Fruit fly (Drosophila melanogaster) whole organism, pupa: ENCODE data around the gene CG42514.

Experiments used
- CG10348 ChIP-seq: fragments of 200-800 bp; sonication (Bioruptor generic); IDR thresholded peaks from 2 replicates; pipeline ENCODE4 v1.3.6; 2022; ENCODE audit warnings: missing biosample characterization, missing genetic modification characterization
- CG12605 ChIP-seq: fragments of 200-800 bp; sonication (Bioruptor generic); IDR thresholded peaks from 2 replicates; pipeline ENCODE4 v1.3.6; 2022; ENCODE audit warnings: missing biosample characterization, missing genetic modification characterization
- CG13204 ChIP-seq: fragments of 200-800 bp; sonication (Bioruptor generic); optimal IDR thresholded peaks from 2 replicates; lab custom pipeline; 2018; ENCODE audit warnings: missing biosample characterization, mild to moderate bottlenecking, missing genetic modification characterization, moderate library complexity
- CG14655 ChIP-seq: fragments of 200-800 bp; sonication (Bioruptor generic); optimal IDR thresholded peaks from 3 replicates; lab custom pipeline; 2017; ENCODE audit warnings: mild to moderate bottlenecking, missing biosample characterization, missing genetic modification reagents, missing genetic modification characterization
- CG15710 ChIP-seq: fragments of 200-800 bp; sonication (Bioruptor generic); optimal IDR thresholded peaks from 2 replicates; lab custom pipeline; 2018; ENCODE audit warnings: missing biosample characterization, mild to moderate bottlenecking, missing genetic modification characterization, moderate library complexity
- CG17806 ChIP-seq: fragments of 200-800 bp; sonication (Bioruptor generic); optimal IDR thresholded peaks from 2 replicates; lab custom pipeline; 2018; ENCODE audit warnings: missing biosample characterization, mild to moderate bottlenecking, missing genetic modification characterization, moderate library complexity
- CG32121 ChIP-seq: fragments of 200-800 bp; sonication (Bioruptor generic); IDR thresholded peaks from 2 replicates; pipeline ENCODE4 v1.3.6; 2022; ENCODE audit warnings: missing biosample characterization, missing genetic modification characterization
- CG34367 ChIP-seq: fragments of 200-800 bp; sonication (Bioruptor generic); optimal IDR thresholded peaks from 2 replicates; lab custom pipeline; 2018; ENCODE audit warnings: missing biosample characterization, mild to moderate bottlenecking, missing genetic modification characterization
- CG4496 ChIP-seq: fragments of 200-800 bp; sonication (Bioruptor generic); IDR thresholded peaks from 3 replicates; pipeline ENCODE4 v1.3.6; 2022; ENCODE audit warnings: missing biosample characterization, missing genetic modification characterization
- CG8159 ChIP-seq: fragments of 200-800 bp; sonication (Bioruptor generic); optimal IDR thresholded peaks from 3 replicates; lab custom pipeline; 2018; ENCODE audit warnings: missing biosample characterization, mild to moderate bottlenecking, missing genetic modification characterization, moderate library complexity
- CG8301 ChIP-seq: fragments of 200-800 bp; sonication (Bioruptor generic); optimal IDR thresholded peaks from 2 replicates; lab custom pipeline; 2018; ENCODE audit warnings: missing biosample characterization, mild to moderate bottlenecking, missing genetic modification characterization
- CG9948 ChIP-seq: fragments of 200-800 bp; sonication (Bioruptor generic); optimal IDR thresholded peaks from 2 replicates; lab custom pipeline; 2018; ENCODE audit warnings: missing biosample characterization, mild to moderate bottlenecking, missing genetic modification characterization, moderate library complexity
- D1 ChIP-seq: fragments of 200-800 bp; sonication (Bioruptor generic); optimal IDR thresholded peaks from 2 replicates; lab custom pipeline; 2018; ENCODE audit warnings: missing biosample characterization, mild to moderate bottlenecking, missing genetic modification characterization, moderate library complexity
- EcR ChIP-seq: fragments of 200-800 bp; sonication (Bioruptor generic); optimal IDR thresholded peaks from 3 replicates; lab custom pipeline; 2019; ENCODE audit warnings: missing biosample characterization, missing genetic modification characterization, mild to moderate bottlenecking, moderate library complexity, missing genetic modification reagents
- Ets98B ChIP-seq: fragments of 200-800 bp; sonication (Bioruptor generic); IDR thresholded peaks from 2 replicates; pipeline ENCODE4 v1.3.6; 2022; ENCODE audit warnings: missing biosample characterization, missing genetic modification characterization
- Pif1A ChIP-seq: fragments of 200-800 bp; sonication (Bioruptor generic); optimal IDR thresholded peaks from 3 replicates; lab custom pipeline; 2016; ENCODE audit warnings: missing biosample characterization, missing genetic modification characterization
- Pif1B ChIP-seq: fragments of 200-800 bp; sonication (Bioruptor generic); optimal IDR thresholded peaks from 3 replicates; lab custom pipeline; 2016; ENCODE audit warnings: missing biosample characterization, missing genetic modification characterization
- Snoo ChIP-seq: fragments of 200-800 bp; sonication (Bioruptor generic); optimal IDR thresholded peaks from 3 replicates; lab custom pipeline; 2017; ENCODE audit warnings: missing biosample characterization, mild to moderate bottlenecking, missing genetic modification characterization, inconsistent platforms
- fd96Ca ChIP-seq: fragments of 200-800 bp; sonication (Bioruptor generic); IDR thresholded peaks from 3 replicates; pipeline ENCODE4 v1.3.6; 2022; ENCODE audit warnings: missing biosample characterization, missing genetic modification characterization
- gl ChIP-seq: fragments of 200-800 bp; sonication (Bioruptor generic); optimal IDR thresholded peaks from 2 replicates; lab custom pipeline; 2018; ENCODE audit warnings: missing biosample characterization, mild to moderate bottlenecking, missing genetic modification characterization
- rn ChIP-seq: fragments of 200-800 bp; sonication (Bioruptor generic); IDR thresholded peaks from 2 replicates; pipeline ENCODE4 v1.3.6; 2022; ENCODE audit warnings: missing biosample characterization, missing genetic modification characterization

Gene CG42514

dm6 chr3L:16484739-16485524 lies 11.1 kb downstream of the CG42514 start:
- peak; percentile 56 for TF ChIP-seq CG8159 (tag; lab: Kevin White, UChicago)
- peak; percentile 3 for TF ChIP-seq CG34367 (tag; lab: Kevin White, UChicago)
- no peak for TF ChIP-seq CG13204 (GFP tag; lab: Kevin White, UChicago)
- no peak for TF ChIP-seq CG32121 (GFP tag; lab: Robert Waterston, UW)
- TF ChIP-seq Pif1B (GFP tag; lab: Kevin White, UChicago) = peak; percentile 26
- no peak for TF ChIP-seq rn (GFP tag; lab: Robert Waterston, UW)
- TF ChIP-seq CG9948 (tag; lab: Kevin White, UChicago) = peak; percentile 52
- no peak for TF ChIP-seq D1 (tag; lab: Kevin White, UChicago)
- TF ChIP-seq CG15710 (tag; lab: Kevin White, UChicago) = peak; percentile 47
- TF ChIP-seq EcR = peak; percentile 53
- TF ChIP-seq CG4496 = no peak
- peak; percentile 11 for TF ChIP-seq Snoo (tag; lab: Kevin White, UChicago)
- peak; percentile 23 for TF ChIP-seq CG17806
- TF ChIP-seq CG14655 (GFP tag; lab: Kevin White, UChicago) = peak; percentile 41
- no peak for TF ChIP-seq CG12605 (GFP tag; lab: Robert Waterston, UW)
- no peak for TF ChIP-seq CG10348 (GFP tag; lab: Robert Waterston, UW)
- peak; percentile 33 for TF ChIP-seq Pif1A (GFP tag; lab: Kevin White, UChicago)
- no peak for TF ChIP-seq gl (tag; lab: Kevin White, UChicago)
- TF ChIP-seq Ets98B = no peak
- TF ChIP-seq CG8301 (tag; lab: Kevin White, UChicago) = no peak
- TF ChIP-seq fd96Ca (GFP tag; lab: Robert Waterston, UW) = no peak

- peak; percentile 81 for TF ChIP-seq CG4496
- TF ChIP-seq CG10348 (GFP tag; lab: Robert Waterston, UW) = peak; percentile 44
- TF ChIP-seq fd96Ca (GFP tag; lab: Robert Waterston, UW) = peak; percentile 56; the same call in 1 of the 3 replicates
- peak; percentile 2 for TF ChIP-seq EcR
- TF ChIP-seq Pif1A (GFP tag; lab: Kevin White, UChicago) = peak; percentile 83
- no peak; the same call in 1 of the 2 replicates for TF ChIP-seq CG12605 (GFP tag; lab: Robert Waterston, UW)
- TF ChIP-seq CG14655 (GFP tag; lab: Kevin White, UChicago) = peak; percentile 85
- peak; percentile 83 for TF ChIP-seq D1 (tag; lab: Kevin White, UChicago)
- peak; percentile 84 for TF ChIP-seq CG32121 (GFP tag; lab: Robert Waterston, UW)
- TF ChIP-seq rn (GFP tag; lab: Robert Waterston, UW) = peak; percentile 76
- peak; percentile 81 for TF ChIP-seq CG34367 (tag; lab: Kevin White, UChicago)
- TF ChIP-seq CG8301 (tag; lab: Kevin White, UChicago) = peak; percentile 77
- peak; percentile 41 for TF ChIP-seq gl (tag; lab: Kevin White, UChicago)
- peak; percentile 95 for TF ChIP-seq CG8159 (tag; lab: Kevin White, UChicago)
- peak; percentile 58 for TF ChIP-seq CG17806
- peak; percentile 80 for TF ChIP-seq Snoo (tag; lab: Kevin White, UChicago)
- peak; percentile 77 for TF ChIP-seq Pif1B (GFP tag; lab: Kevin White, UChicago)
- peak; percentile 94 for TF ChIP-seq CG15710 (tag; lab: Kevin White, UChicago)
- peak; percentile 98 for TF ChIP-seq CG13204 (GFP tag; lab: Kevin White, UChicago)
- TF ChIP-seq Ets98B = peak; percentile 57
- peak; percentile 93 for TF ChIP-seq CG9948 (tag; lab: Kevin White, UChicago)
Observed at dm6 chr3L:16483524-16484370, 12.3 kb downstream of the CG42514 start, which contains the start of gene aos. TSS of gene aos (minus strand) at chr3L:16483650.

dm6 chr3L:16482167-16482566 lies 13.9 kb downstream of the CG42514 start:
- peak; percentile 63 for TF ChIP-seq Pif1A (GFP tag; lab: Kevin White, UChicago)
- TF ChIP-seq CG4496 = peak; percentile 86
- peak; percentile 86 for TF ChIP-seq fd96Ca (GFP tag; lab: Robert Waterston, UW)
- TF ChIP-seq gl (tag; lab: Kevin White, UChicago) = no peak
- peak; percentile 84 for TF ChIP-seq CG32121 (GFP tag; lab: Robert Waterston, UW)
- TF ChIP-seq D1 (tag; lab: Kevin White, UChicago) = no peak
- TF ChIP-seq CG10348 (GFP tag; lab: Robert Waterston, UW) = peak; percentile 55
- peak; percentile 37 for TF ChIP-seq CG34367 (tag; lab: Kevin White, UChicago)
- TF ChIP-seq CG9948 (tag; lab: Kevin White, UChicago) = peak; percentile 28
- TF ChIP-seq CG13204 (GFP tag; lab: Kevin White, UChicago) = no peak
- TF ChIP-seq CG17806 = peak; percentile 34
- TF ChIP-seq Ets98B = peak; percentile 79
- no peak for TF ChIP-seq Snoo (tag; lab: Kevin White, UChicago)
- peak; percentile 54 for TF ChIP-seq CG15710 (tag; lab: Kevin White, UChicago)
- peak; percentile 77 for TF ChIP-seq CG14655 (GFP tag; lab: Kevin White, UChicago)
- TF ChIP-seq rn (GFP tag; lab: Robert Waterston, UW) = peak; percentile 45; the same call in 1 of the 2 replicates
- peak; percentile 68 for TF ChIP-seq CG12605 (GFP tag; lab: Robert Waterston, UW)
- peak; percentile 62 for TF ChIP-seq Pif1B (GFP tag; lab: Kevin White, UChicago)
- no peak for TF ChIP-seq EcR
- TF ChIP-seq CG8301 (tag; lab: Kevin White, UChicago) = peak; percentile 84
- peak; percentile 64 for TF ChIP-seq CG8159 (tag; lab: Kevin White, UChicago)
